Fruit fly (Drosophila melanogaster) whole organism, embryonic: ENCODE data around the gene Ipo9.

Experiments
- Awh ChIP-seq: fragments of 200-800 bp; sonication (Bioruptor generic); IDR thresholded peaks from 2 replicates; pipeline ENCODE4, ENCODE4 v1.3.6; 2022; ENCODE audit warnings: missing biosample characterization, missing genetic modification characterization
- CG10274 ChIP-seq: fragments of 200-800 bp; sonication (Bioruptor generic); optimal IDR thresholded peaks from 3 replicates; lab custom pipeline; 2017; ENCODE audit warnings: missing biosample characterization, mild to moderate bottlenecking, missing genetic modification characterization
- CG11093 ChIP-seq: fragments of 200-800 bp; sonication (Bioruptor generic); IDR thresholded peaks from 3 replicates; pipeline ENCODE4 v1.3.6; 2022; ENCODE audit warnings: missing biosample characterization, missing genetic modification characterization
- CG15601 ChIP-seq: fragments of 200-800 bp; sonication (Bioruptor generic); optimal IDR thresholded peaks from 3 replicates; lab custom pipeline; 2019; ENCODE audit warnings: missing biosample characterization, mild to moderate bottlenecking, missing genetic modification characterization, moderate library complexity
- CG6254 ChIP-seq: fragments of 200-800 bp; sonication (Bioruptor generic); optimal IDR thresholded peaks from 3 replicates; lab custom pipeline; 2017; ENCODE audit warnings: mild to moderate bottlenecking, missing biosample characterization, missing genetic modification reagents, missing genetic modification characterization
- CG8924 ChIP-seq: fragments of 200-800 bp; optimal IDR thresholded peaks from 3 replicates; lab custom pipeline; 2019; ENCODE audit warnings: missing biosample characterization, mild to moderate bottlenecking, missing genetic modification characterization, moderate library complexity
- CG9437 ChIP-seq: fragments of 200-800 bp; sonication (Bioruptor generic); optimal IDR thresholded peaks from 2 replicates; lab custom pipeline; 2018; ENCODE audit warnings: missing biosample characterization, mild to moderate bottlenecking, missing genetic modification characterization
- D19B ChIP-seq: fragments of 200-800 bp; sonication (Bioruptor generic); optimal IDR thresholded peaks from 2 replicates; lab custom pipeline; 2017; ENCODE audit warnings: missing biosample characterization, mild to moderate bottlenecking, missing genetic modification characterization
- Rfx ChIP-seq: fragments of 200-800 bp; sonication (Bioruptor generic); IDR thresholded peaks from 2 replicates; pipeline ENCODE4 v1.3.6; 2022; ENCODE audit warnings: missing biosample characterization, missing genetic modification characterization
- Vsx1 ChIP-seq: fragments of 200-800 bp; sonication (Bioruptor generic); optimal IDR thresholded peaks from 2 replicates; lab custom pipeline; 2017; ENCODE audit warnings: missing biosample characterization, mild to moderate bottlenecking, missing genetic modification characterization, missing genetic modification reagents
- eyg ChIP-seq: fragments of 200-800 bp; sonication (Bioruptor generic); optimal IDR thresholded peaks from 3 replicates; lab custom pipeline; 2016; ENCODE audit warnings: missing biosample characterization, missing genetic modification characterization
- sens-2 ChIP-seq: fragments of 200-800 bp; sonication (Bioruptor generic); IDR thresholded peaks from 2 replicates; pipeline ENCODE4 v1.3.6; 2022; ENCODE audit warnings: missing biosample characterization, missing genetic modification characterization
- zen2 ChIP-seq: fragments of 200-800 bp; sonication (Bioruptor generic); IDR thresholded peaks from 3 replicates; pipeline ENCODE4 v1.3.6; 2022; ENCODE audit warnings: missing biosample characterization, missing genetic modification characterization; ENCODE audit not compliant: partially characterized antibody

dm6 chr3R:11370805-11371204 is 41.5 kb upstream of the Ipo9 start:
- TF ChIP-seq sens-2 (no peak), Awh (GFP tag; lab: Robert Waterston, UW) (no peak), CG6254 (GFP tag; lab: Kevin White, UChicago) (no peak), CG15601 (tag; lab: Kevin White, UChicago) (no peak), D19B (GFP tag; lab: Kevin White, UChicago) (no peak), CG9437 (GFP tag; lab: Kevin White, UChicago) (no peak), eyg (GFP tag; lab: Kevin White, UChicago) (no peak), Rfx (GFP tag; lab: Robert Waterston, UW) (no peak), Vsx1 (GFP tag; lab: Kevin White, UChicago) (no peak), CG10274 (GFP tag; lab: Kevin White, UChicago) (no peak), zen2 (GFP tag; lab: Robert Waterston, UW) (no peak), CG11093 (no peak), CG8924 (tag; lab: Kevin White, UChicago) (no peak)
